Fruit fly (Drosophila melanogaster): ENCODE measurements around the gene CG31897.

DNA sequence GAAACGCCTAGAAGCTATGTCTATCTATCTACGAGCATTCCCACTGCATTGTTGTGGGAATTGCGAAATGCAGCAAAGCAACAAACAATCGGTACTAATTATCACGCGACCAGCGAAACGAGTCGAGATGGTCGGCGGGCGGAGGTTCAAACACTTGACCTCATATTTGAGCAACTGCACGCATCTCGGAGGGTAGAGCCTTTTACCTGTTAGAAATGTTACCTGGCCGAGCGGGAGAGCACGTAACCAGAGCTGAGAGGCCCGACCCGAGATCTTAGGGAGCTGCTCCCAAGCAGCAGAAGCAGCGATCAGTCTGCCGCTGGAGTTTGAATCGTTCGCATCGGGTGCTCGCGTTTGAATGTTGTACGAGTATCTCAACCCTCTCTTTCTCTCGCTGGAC, 36.1 kb downstream of the CG31897 start:
- TF ChIP-seq psq (optimal IDR thresholded peaks at IDR 0.05), result no peak
- TF ChIP-seq insv (optimal IDR thresholded peaks at IDR 0.05), result no peak
